Fruit fly (Drosophila melanogaster): ENCODE results near the gene scaf6.

Gene scaf6

dm6 chr3L:17042297-17042921 lies at the start of gene scaf6, which contains the start of gene Papst2:
scaf6 (minus strand) TSS chr3L:17042574.
Papst2 (plus strand) TSS chr3L:17042797.
- peak; percentile 38 for TF ChIP-seq CG17801 (GFP tag; optimal IDR thresholded peaks at IDR 0.05; ENCODE audit: partially characterized antibody)

- TF ChIP-seq CG17801 (GFP tag; optimal IDR thresholded peaks at IDR 0.05; ENCODE audit: partially characterized antibody), result no peak
These were observed 34.9 kb upstream of the scaf6 start for dm6 chr3L:17077273-17077672.

- peak; percentile 5 for TF ChIP-seq CG17801 (GFP tag; optimal IDR thresholded peaks at IDR 0.05; ENCODE audit: partially characterized antibody)
These were observed 13.1 kb upstream of the scaf6 start, which contains the start of gene CG7724 for dm6 chr3L:17055467-17055877. CG7724 (plus strand) TSS chr3L:17055613.

- no peak for TF ChIP-seq CG17801 (GFP tag; optimal IDR thresholded peaks at IDR 0.05; ENCODE audit: partially characterized antibody)
These were observed 11.6 kb upstream of the scaf6 start for dm6 chr3L:17053932-17054331.

dm6 chr3L:17052388-17052905 lies 10.1 kb upstream of the scaf6 start:
- no peak for TF ChIP-seq CG17801 (GFP tag; optimal IDR thresholded peaks at IDR 0.05; ENCODE audit: partially characterized antibody)

dm6 chr3L:17051472-17051871 lies 9.1 kb upstream of the scaf6 start:
- no peak for TF ChIP-seq CG17801 (GFP tag; optimal IDR thresholded peaks at IDR 0.05; ENCODE audit: partially characterized antibody)

- TF ChIP-seq CG17801 (GFP tag; optimal IDR thresholded peaks at IDR 0.05; ENCODE audit: partially characterized antibody), result no peak
These were observed 8.5 kb upstream of the scaf6 start for dm6 chr3L:17050661-17051452.

- TF ChIP-seq CG17801 (GFP tag; optimal IDR thresholded peaks at IDR 0.05; ENCODE audit: partially characterized antibody), result peak; percentile 12
These were observed 7.6 kb upstream of the scaf6 start for dm6 chr3L:17049912-17050345.

- no peak for TF ChIP-seq CG17801 (GFP tag; optimal IDR thresholded peaks at IDR 0.05; ENCODE audit: partially characterized antibody)
These were observed 6.9 kb upstream of the scaf6 start, which contains the start of gene rogdi for dm6 chr3L:17049314-17049713. rogdi (plus strand) TSS chr3L:17049512.

- TF ChIP-seq CG17801 (GFP tag; optimal IDR thresholded peaks at IDR 0.05; ENCODE audit: partially characterized antibody), result no peak
These were observed 5.5 kb upstream of the scaf6 start for dm6 chr3L:17047811-17048239.

dm6 chr3L:17045431-17046238 lies 3.3 kb upstream of the scaf6 start, which contains the start of gene TpnC73F:
TpnC73F (plus strand) TSS chr3L:17046063.
- TF ChIP-seq CG17801 (GFP tag; optimal IDR thresholded peaks at IDR 0.05; ENCODE audit: partially characterized antibody), result no peak

dm6 chr3L:17044799-17045198 lies 2.4 kb upstream of the scaf6 start, which contains the start of gene Pop5:
Pop5 (minus strand) TSS chr3L:17045038.
- TF ChIP-seq CG17801 (GFP tag; optimal IDR thresholded peaks at IDR 0.05; ENCODE audit: partially characterized antibody), result peak; percentile 2

- TF ChIP-seq CG17801 (GFP tag; optimal IDR thresholded peaks at IDR 0.05; ENCODE audit: partially characterized antibody), result no peak
These were observed 6.9 kb downstream of the scaf6 start, which contains the start of gene beg for dm6 chr3L:17035492-17035891. beg (plus strand) TSS chr3L:17035668.

- no peak for TF ChIP-seq CG17801 (GFP tag; optimal IDR thresholded peaks at IDR 0.05; ENCODE audit: partially characterized antibody)
These were observed 9.1 kb downstream of the scaf6 start for dm6 chr3L:17033309-17033708.

dm6 chr3L:17031971-17032370 lies 10.4 kb downstream of the scaf6 start, which contains the start of gene Ilp8:
Ilp8 (minus strand) TSS chr3L:17032080.
- TF ChIP-seq CG17801 (GFP tag; optimal IDR thresholded peaks at IDR 0.05; ENCODE audit: partially characterized antibody), result no peak

Data from ovary, adult (tissue).